Fruit fly (Drosophila melanogaster) whole organism, embryonic: ENCODE measurements around the gene Hexo1.
A peak's percentile ranks its signal among the peaks of the same experiment; 100 is the strongest.

ENCODE experiments used
- Bdp1 ChIP-seq: fragments of 200-800 bp; sonication (Bioruptor generic); optimal IDR thresholded peaks from 3 replicates; lab custom pipeline; 2016; ENCODE audit warnings: missing biosample characterization, missing genetic modification characterization
- Bteb2 ChIP-seq: fragments of 200-800 bp; sonication (Bioruptor generic); optimal IDR thresholded peaks from 2 replicates; lab custom pipeline; 2016; ENCODE audit warnings: missing biosample characterization, missing genetic modification characterization
- C15 ChIP-seq: fragments of 200-800 bp; sonication (Bioruptor generic); IDR thresholded peaks from 3 replicates; pipeline ENCODE4 v1.3.6; 2022; ENCODE audit warnings: missing biosample characterization, missing genetic modification characterization
- CG13296 ChIP-seq: fragments of 200-800 bp; sonication (Bioruptor generic); optimal IDR thresholded peaks from 3 replicates; lab custom pipeline; 2018; ENCODE audit warnings: missing biosample characterization, mild to moderate bottlenecking, missing genetic modification characterization
- CG13424 ChIP-seq: fragments of 200-800 bp; sonication (Bioruptor generic); optimal IDR thresholded peaks from 2 replicates; lab custom pipeline; 2019; ENCODE audit warnings: missing biosample characterization, mild to moderate bottlenecking, missing genetic modification characterization, moderate library complexity
- CG14441 ChIP-seq: fragments of 200-800 bp; sonication (Bioruptor generic); IDR thresholded peaks from 2 replicates; pipeline ENCODE4 v1.3.6; 2022; ENCODE audit warnings: missing biosample characterization, missing genetic modification characterization
- CG15696 ChIP-seq: fragments of 200-800 bp; sonication (Bioruptor generic); optimal IDR thresholded peaks from 2 replicates; lab custom pipeline; 2019; ENCODE audit warnings: missing biosample characterization, mild to moderate bottlenecking, missing genetic modification characterization, moderate library complexity
- CG1647 ChIP-seq: fragments of 200-800 bp; sonication (Bioruptor generic); optimal IDR thresholded peaks from 3 replicates; lab custom pipeline; 2016; ENCODE audit warnings: missing biosample characterization, missing genetic modification characterization
- CG17912 ChIP-seq: fragments of 200-800 bp; sonication (Bioruptor generic); optimal IDR thresholded peaks from 2 replicates; lab custom pipeline; 2018; ENCODE audit warnings: missing biosample characterization, mild to moderate bottlenecking, missing genetic modification characterization
- CG3163 ChIP-seq: fragments of 200-800 bp; sonication (Bioruptor generic); optimal IDR thresholded peaks from 3 replicates; lab custom pipeline; 2016; ENCODE audit warnings: missing biosample characterization, missing genetic modification characterization
- CG3407 ChIP-seq: fragments of 200-800 bp; sonication (Bioruptor generic); optimal IDR thresholded peaks from 2 replicates; lab custom pipeline; 2018; ENCODE audit warnings: missing biosample characterization, mild to moderate bottlenecking, missing genetic modification characterization
- CG34422 ChIP-seq: fragments of 200-800 bp; sonication (Bioruptor generic); IDR thresholded peaks from 3 replicates; pipeline ENCODE4 v1.3.6; 2022; ENCODE audit warnings: missing biosample characterization, missing genetic modification characterization
- CG3995 ChIP-seq: fragments of 200-800 bp; sonication (Bioruptor generic); optimal IDR thresholded peaks from 3 replicates; lab custom pipeline; 2016; ENCODE audit warnings: missing biosample characterization, missing genetic modification characterization
- CG43689 ChIP-seq: fragments of 200-800 bp; sonication (Bioruptor generic); IDR thresholded peaks from 2 replicates; pipeline ENCODE4 v1.3.6; 2022; ENCODE audit warnings: missing biosample characterization, missing genetic modification characterization
- CG6689 ChIP-seq: fragments of 200-800 bp; sonication (Bioruptor generic); IDR thresholded peaks from 2 replicates; pipeline ENCODE4 v1.3.6; 2022; ENCODE audit warnings: missing biosample characterization, missing genetic modification characterization
- CG6791 ChIP-seq: fragments of 200-800 bp; sonication (Bioruptor generic); IDR thresholded peaks from 3 replicates; pipeline ENCODE4 v1.3.6; 2022; ENCODE audit warnings: missing biosample characterization, missing genetic modification characterization; ENCODE audit not compliant: partially characterized antibody
- CG7745 ChIP-seq: fragments of 200-800 bp; sonication (Bioruptor generic); optimal IDR thresholded peaks from 2 replicates; lab custom pipeline; 2018; ENCODE audit warnings: missing biosample characterization, mild to moderate bottlenecking, missing genetic modification characterization, moderate library complexity
- CG7987 ChIP-seq: fragments of 200-800 bp; sonication (Bioruptor generic); optimal IDR thresholded peaks from 2 replicates; lab custom pipeline; 2018; ENCODE audit warnings: missing biosample characterization, mild to moderate bottlenecking, missing genetic modification characterization, moderate library complexity
- CG8478 ChIP-seq: fragments of >200 bp; optimal IDR thresholded peaks from 2 replicates; lab custom pipeline; 2018
- Dbx ChIP-seq: fragments of 200-800 bp; sonication (Bioruptor generic); IDR thresholded peaks from 3 replicates; pipeline ENCODE4 v1.3.6; 2022; ENCODE audit warnings: missing biosample characterization, missing genetic modification characterization
- Dip2 ChIP-seq: fragments of 200-800 bp; sonication (Bioruptor generic); IDR thresholded peaks from 2 replicates; pipeline ENCODE4 v1.3.6; 2022; ENCODE audit warnings: missing biosample characterization, missing genetic modification characterization
- Dll ChIP-seq: fragments of 200-800 bp; sonication (Bioruptor generic); IDR thresholded peaks from 4 replicates; pipeline ENCODE4 v1.3.6; 2022; ENCODE audit warnings: missing biosample characterization, missing genetic modification characterization; ENCODE audit not compliant: partially characterized antibody
- Drgx ChIP-seq: fragments of 200-800 bp; sonication (Bioruptor generic); IDR thresholded peaks from 2 replicates; pipeline ENCODE4 v1.3.6; 2022; ENCODE audit warnings: missing biosample characterization, missing genetic modification characterization
- NK7.1 ChIP-seq: fragments of 200-800 bp; sonication (Bioruptor generic); optimal IDR thresholded peaks from 3 replicates; lab custom pipeline; 2016; ENCODE audit warnings: missing biosample characterization, missing genetic modification characterization
- PHDP ChIP-seq: fragments of 200-800 bp; sonication (Bioruptor generic); optimal IDR thresholded peaks from 3 replicates; lab custom pipeline; 2018; ENCODE audit warnings: missing biosample characterization, mild to moderate bottlenecking, missing genetic modification characterization, moderate library complexity
- Pdp1 ChIP-seq, 2 experiments: fragments of 200-800 bp; sonication (Bioruptor generic); optimal IDR thresholded peaks; 3 replicates each; lab custom pipeline; 2016; ENCODE audit warnings: missing biosample characterization in 2 of 2, missing genetic modification characterization in 2 of 2, mild to moderate bottlenecking in 1 of 2, moderate library complexity in 1 of 2
- Poxn ChIP-seq: fragments of 200-800 bp; sonication (Bioruptor generic); IDR thresholded peaks from 2 replicates; pipeline ENCODE4 v1.3.6; 2022; ENCODE audit warnings: missing biosample characterization, missing genetic modification characterization
- Sox100B ChIP-seq: fragments of 200-800 bp; sonication (Bioruptor generic); optimal IDR thresholded peaks from 3 replicates; lab custom pipeline; 2018; ENCODE audit warnings: missing biosample characterization, mild to moderate bottlenecking, missing genetic modification characterization
- Sox102F ChIP-seq: fragments of 200-800 bp; sonication (Bioruptor generic); optimal IDR thresholded peaks from 2 replicates; lab custom pipeline; 2018; ENCODE audit warnings: missing biosample characterization, mild to moderate bottlenecking, missing genetic modification characterization, moderate library complexity
- Vsx1 ChIP-seq: fragments of 200-800 bp; sonication (Bioruptor generic); optimal IDR thresholded peaks from 2 replicates; lab custom pipeline; 2017; ENCODE audit warnings: missing biosample characterization, mild to moderate bottlenecking, missing genetic modification characterization, missing genetic modification reagents
- ab ChIP-seq: fragments of 200-800 bp; sonication (Bioruptor generic); optimal IDR thresholded peaks from 2 replicates; lab custom pipeline; 2016; ENCODE audit warnings: missing biosample characterization, missing genetic modification characterization
- abd-A ChIP-seq: fragments of 200-800 bp; sonication (Bioruptor generic); optimal IDR thresholded peaks from 3 replicates; lab custom pipeline; 2019; ENCODE audit warnings: missing biosample characterization, mild to moderate bottlenecking, missing genetic modification characterization, moderate library complexity
- ap ChIP-seq: fragments of 200-800 bp; sonication (Bioruptor generic); IDR thresholded peaks from 2 replicates; pipeline ENCODE4 v1.3.6; 2022; ENCODE audit warnings: missing biosample characterization, missing genetic modification characterization
- ems ChIP-seq: fragments of 200-800 bp; sonication (Bioruptor generic); optimal IDR thresholded peaks from 3 replicates; lab custom pipeline; 2016; ENCODE audit warnings: missing biosample characterization, missing genetic modification characterization
- en ChIP-seq: fragments of 200-800 bp; sonication (Bioruptor generic); optimal IDR thresholded peaks from 2 replicates; lab custom pipeline; 2016; ENCODE audit warnings: missing biosample characterization, missing genetic modification characterization
- gcm ChIP-seq: fragments of 200-800 bp; sonication (Bioruptor generic); optimal IDR thresholded peaks from 2 replicates; lab custom pipeline; 2019; ENCODE audit warnings: missing biosample characterization, mild to moderate bottlenecking, missing genetic modification characterization, moderate library complexity
- grn ChIP-seq: fragments of 200-800 bp; sonication (Bioruptor generic); optimal IDR thresholded peaks from 3 replicates; lab custom pipeline; 2017; ENCODE audit warnings: missing biosample characterization, missing genetic modification characterization
- gsb ChIP-seq: fragments of 200-800 bp; sonication (Bioruptor generic); IDR thresholded peaks from 2 replicates; pipeline ENCODE4 v1.3.6; 2022; ENCODE audit warnings: missing biosample characterization, missing genetic modification characterization
- hb ChIP-seq: fragments of 200-800 bp; sonication (Bioruptor generic); IDR thresholded peaks from 3 replicates; pipeline ENCODE4 v1.3.6; 2022; ENCODE audit warnings: missing biosample characterization, missing genetic modification characterization; ENCODE audit not compliant: partially characterized antibody
- jigr1 ChIP-seq: fragments of 200-800 bp; sonication (Bioruptor generic); IDR thresholded peaks from 3 replicates; pipeline ENCODE4 v1.3.6; 2022; ENCODE audit warnings: missing biosample characterization, missing genetic modification characterization
- jing ChIP-seq: fragments of 200-800 bp; sonication (Bioruptor generic); optimal IDR thresholded peaks from 2 replicates; lab custom pipeline; 2018; ENCODE audit warnings: missing biosample characterization, mild to moderate bottlenecking, missing genetic modification characterization
- klu ChIP-seq: fragments of 200-800 bp; sonication (Bioruptor generic); IDR thresholded peaks from 2 replicates; pipeline ENCODE4 v1.3.6; 2022; ENCODE audit warnings: missing biosample characterization, missing genetic modification characterization
- nerfin-2 ChIP-seq: fragments of 200-800 bp; sonication (Bioruptor generic); IDR thresholded peaks from 2 replicates; pipeline ENCODE4 v1.3.6; 2022; ENCODE audit warnings: missing biosample characterization, missing genetic modification characterization; ENCODE audit not compliant: partially characterized antibody
- peb ChIP-seq: fragments of 200-800 bp; sonication (Bioruptor generic); IDR thresholded peaks from 2 replicates; pipeline ENCODE4 v1.3.6; 2022; ENCODE audit warnings: missing biosample characterization, missing genetic modification characterization
- pita ChIP-seq: fragments of 200-800 bp; sonication (Bioruptor generic); optimal IDR thresholded peaks from 2 replicates; lab custom pipeline; 2017; ENCODE audit warnings: missing biosample characterization, mild to moderate bottlenecking, missing genetic modification characterization
- pzg ChIP-seq: fragments of 200-800 bp; sonication (Bioruptor generic); optimal IDR thresholded peaks from 3 replicates; lab custom pipeline; 2018; ENCODE audit warnings: missing biosample characterization, mild to moderate bottlenecking, missing genetic modification characterization, moderate library complexity
- schlank ChIP-seq: fragments of 200-800 bp; sonication (Bioruptor generic); optimal IDR thresholded peaks from 2 replicates; lab custom pipeline; 2018; ENCODE audit warnings: missing biosample characterization, mild to moderate bottlenecking, missing genetic modification characterization
- sima ChIP-seq: fragments of 200-800 bp; sonication (Bioruptor generic); optimal IDR thresholded peaks from 2 replicates; lab custom pipeline; 2016; ENCODE audit warnings: missing biosample characterization, missing genetic modification characterization
- sqz ChIP-seq: fragments of 200-800 bp; sonication (Bioruptor generic); optimal IDR thresholded peaks from 3 replicates; lab custom pipeline; 2018; ENCODE audit warnings: missing biosample characterization, mild to moderate bottlenecking, missing genetic modification characterization
- stc ChIP-seq: fragments of 200-800 bp; sonication (Bioruptor generic); IDR thresholded peaks from 2 replicates; pipeline ENCODE4 v1.3.6; 2022; ENCODE audit warnings: missing biosample characterization, missing genetic modification characterization
- unpg ChIP-seq: fragments of 200-800 bp; sonication (Bioruptor generic); optimal IDR thresholded peaks from 3 replicates; lab custom pipeline; 2018; ENCODE audit warnings: missing biosample characterization, mild to moderate bottlenecking, missing genetic modification characterization, moderate library complexity
- vnd ChIP-seq: fragments of 200-800 bp; sonication (Bioruptor generic); IDR thresholded peaks from 3 replicates; pipeline ENCODE4 v1.3.6; 2022; ENCODE audit warnings: missing biosample characterization, missing genetic modification characterization; ENCODE audit not compliant: partially characterized antibody

Hexo1 gene

DNA sequence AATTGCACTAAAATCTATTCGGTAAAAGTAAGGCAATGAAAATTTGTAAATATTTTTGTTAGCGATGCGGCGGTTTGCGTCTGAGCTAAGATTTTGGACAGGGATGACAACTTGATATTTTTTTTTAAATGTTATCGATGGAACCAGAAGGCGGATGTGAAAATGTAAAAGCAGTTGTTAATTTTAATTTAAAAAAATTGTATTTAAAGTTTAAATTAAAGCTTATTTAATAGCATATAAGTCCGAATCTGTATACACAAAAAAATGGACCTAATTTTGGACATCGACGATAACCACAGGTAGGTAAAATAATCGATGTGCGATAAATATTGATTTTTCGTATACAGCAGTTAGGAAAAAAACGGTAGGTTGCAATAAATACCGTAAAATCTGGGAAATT is 26.1 kb upstream of the Hexo1 start, which contains the start of the genes CG11586 and VhaM9.7-a (continued):
- peak; percentile 52 for TF ChIP-seq pita
- TF ChIP-seq Dll (GFP tag; lab: Robert Waterston, UW) = peak; percentile 78
- TF ChIP-seq CG6791 (GFP tag; lab: Robert Waterston, UW) = no peak
- TF ChIP-seq vnd (GFP tag; lab: Robert Waterston, UW) = peak; percentile 64; the same call in 2 of the 3 replicates
- no peak for TF ChIP-seq CG7987
- no peak for TF ChIP-seq ems (GFP tag; lab: Kevin White, UChicago)
- TF ChIP-seq stc = no peak
- TF ChIP-seq CG14441 (GFP tag; lab: Robert Waterston, UW) = no peak
- no peak for TF ChIP-seq Sox102F (GFP tag; lab: Kevin White, UChicago)
- no peak for TF ChIP-seq CG6689
- TF ChIP-seq Vsx1 = peak; percentile 21
- TF ChIP-seq CG1647 (GFP tag; lab: Kevin White, UChicago) = no peak
- no peak for TF ChIP-seq Dbx (GFP tag; lab: Robert Waterston, UW)
- TF ChIP-seq CG17912 (GFP tag; lab: Kevin White, UChicago) = no peak
- no peak for TF ChIP-seq klu (GFP tag; lab: Robert Waterston, UW)
- TF ChIP-seq ab (GFP tag; lab: Kevin White, UChicago) = no peak
- TF ChIP-seq Poxn (GFP tag; lab: Robert Waterston, UW) = no peak
- TF ChIP-seq peb (GFP tag; lab: Robert Waterston, UW) = no peak
- TF ChIP-seq Sox100B = no peak
- peak; percentile 21 for TF ChIP-seq abd-A (tag; lab: Kevin White, UChicago)
- TF ChIP-seq CG3407 (GFP tag; lab: Kevin White, UChicago) = no peak
- TF ChIP-seq NK7.1 (GFP tag; lab: Kevin White, UChicago) = no peak
- TF ChIP-seq grn = no peak
- 0 out of 3 replicates have a peak, but pooled peaks have one; percentile 56 for TF ChIP-seq hb (GFP tag; lab: Robert Waterston, UW)
- no peak for TF ChIP-seq Bteb2 (GFP tag; lab: Kevin White, UChicago)
- no peak for TF ChIP-seq unpg (GFP tag; lab: Kevin White, UChicago)
- peak; percentile 60 for TF ChIP-seq pzg (GFP tag; lab: Kevin White, UChicago)
- no peak for TF ChIP-seq gcm (GFP tag; lab: Kevin White, UChicago)
- TF ChIP-seq sqz (GFP tag; lab: Kevin White, UChicago) = peak; percentile 43
- TF ChIP-seq en (GFP tag; lab: Kevin White, UChicago) = no peak
- no peak for TF ChIP-seq schlank (tag; lab: Kevin White, UChicago)
- TF ChIP-seq jing (GFP tag; lab: Kevin White, UChicago) = no peak
- TF ChIP-seq gsb = no peak
- no peak for TF ChIP-seq jigr1 (GFP tag; lab: Robert Waterston, UW)
- no peak for TF ChIP-seq CG3163 (GFP tag; lab: Kevin White, UChicago)
- TF ChIP-seq PHDP (tag; lab: Kevin White, UChicago) = peak; percentile 15
- TF ChIP-seq CG13424 (tag; lab: Kevin White, UChicago) = no peak
- TF ChIP-seq nerfin-2 (GFP tag; lab: Robert Waterston, UW) = no peak; the same call in 1 of the 2 replicates
- TF ChIP-seq Drgx (GFP tag; lab: Robert Waterston, UW) = no peak
- TF ChIP-seq CG34422 (GFP tag; lab: Robert Waterston, UW) = no peak
- TF ChIP-seq Bdp1 = no peak
- no peak for TF ChIP-seq CG43689 (GFP tag; lab: Robert Waterston, UW)
- no peak for TF ChIP-seq CG13296 (GFP tag; lab: Kevin White, UChicago)
- TF ChIP-seq C15 (GFP tag; lab: Robert Waterston, UW) = no peak
- no peak for TF ChIP-seq Dip2
- no peak for TF ChIP-seq Pdp1 (GFP tag; optimal IDR thresholded peaks at IDR 0.05; lab: Kevin White, UChicago)
- no peak for TF ChIP-seq CG3995 (GFP tag; lab: Kevin White, UChicago)
- no peak for TF ChIP-seq CG7745 (tag; lab: Kevin White, UChicago)
- no peak for TF ChIP-seq CG15696
- TF ChIP-seq CG8478 (lab: Kevin White, UChicago) = no peak
- no peak for TF ChIP-seq sima (GFP tag; lab: Kevin White, UChicago)
- TF ChIP-seq ap (GFP tag; lab: Robert Waterston, UW) = no peak
